Worm (Caenorhabditis elegans): ENCODE measurements around the gene oatr-1.

- TF ChIP-seq daf-16 (GFP tag; optimal IDR thresholded peaks at IDR 0.05) (no peak), daf-16 (tag; optimal IDR thresholded peaks at IDR 0.05) (peak; percentile 73), mep-1 (tag; optimal IDR thresholded peaks at IDR 0.05) (peak; percentile 37), Y5F2A.4 (GFP tag; optimal IDR thresholded peaks at IDR 0.05) (no peak), nhr-10 (tag; optimal IDR thresholded peaks at IDR 0.05) (no peak), lin-29 (GFP tag; IDR thresholded peaks at IDR 0.05) (no peak), pha-4 (GFP tag; IDR thresholded peaks at IDR 0.05) (no peak), pha-4 (tag; optimal IDR thresholded peaks at IDR 0.05) (no peak), skn-1 (tag; optimal IDR thresholded peaks at IDR 0.05) (no peak), T26A8.4 (GFP tag; IDR thresholded peaks at IDR 0.05) (peak; percentile 42), egl-43 (GFP tag; IDR thresholded peaks at IDR 0.05) (no peak), fos-1 (tag; optimal IDR thresholded peaks at IDR 0.05) (no peak), pqm-1 (tag; optimal IDR thresholded peaks at IDR 0.05) (peak; percentile 98), dpl-1 (GFP tag; optimal IDR thresholded peaks at IDR 0.05) (no peak), ama-1 (optimal IDR thresholded peaks at IDR 0.05) (no peak), F49E8.2 (tag; optimal IDR thresholded peaks at IDR 0.05; ENCODE audit: borderline replicate concordance) (no peak)
Observed at ce11 chrIII:6421973-6422511, 26.1 kb upstream of the oatr-1 start.
